Fruit fly (Drosophila melanogaster): ENCODE results near the gene Gnpnat.

Gene Gnpnat

DNA sequence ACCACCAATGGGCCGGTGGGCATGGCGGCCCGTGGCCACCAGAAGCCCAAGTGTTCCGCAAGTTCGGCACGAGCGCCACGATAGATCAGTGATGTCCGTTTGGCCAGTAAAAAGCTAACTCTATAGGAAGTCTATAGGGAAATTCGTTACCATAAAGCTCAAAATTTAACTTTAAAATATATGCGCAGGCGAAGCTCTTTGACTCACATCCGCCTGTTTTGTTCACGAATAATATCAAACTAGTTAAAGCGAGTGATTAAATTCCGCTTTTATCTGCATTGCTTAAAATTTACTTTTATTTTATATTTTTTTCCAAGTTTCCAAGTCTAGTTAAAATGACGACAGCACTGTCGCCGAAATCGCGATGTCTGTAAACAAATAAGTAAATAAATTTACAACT, 19.6 kb downstream of the Gnpnat start:
- TF ChIP-seq CG32121 (GFP tag; IDR thresholded peaks at IDR 0.05) (peak; percentile 37), CG13204 (GFP tag; optimal IDR thresholded peaks at IDR 0.05) (no peak), Ets98B (GFP tag; IDR thresholded peaks at IDR 0.05) (peak; percentile 38), Pif1B (GFP tag; optimal IDR thresholded peaks at IDR 0.05) (peak; percentile 47), CG9948 (tag; optimal IDR thresholded peaks at IDR 0.05) (peak; percentile 34), gl (tag; optimal IDR thresholded peaks at IDR 0.05) (no peak), D1 (tag; optimal IDR thresholded peaks at IDR 0.05) (peak; percentile 10), Pif1A (GFP tag; optimal IDR thresholded peaks at IDR 0.05) (no peak), fd96Ca (GFP tag; IDR thresholded peaks at IDR 0.05) (peak; percentile 72), CG10348 (GFP tag; IDR thresholded peaks at IDR 0.05) (no peak), Snoo (tag; optimal IDR thresholded peaks at IDR 0.05) (peak; percentile 5), EcR (GFP tag; optimal IDR thresholded peaks at IDR 0.05) (no peak), CG14655 (GFP tag; optimal IDR thresholded peaks at IDR 0.05) (peak; percentile 63), rn (GFP tag; IDR thresholded peaks at IDR 0.05) (no peak), CG8159 (tag; optimal IDR thresholded peaks at IDR 0.05) (peak; percentile 53), CG17806 (tag; optimal IDR thresholded peaks at IDR 0.05) (peak; percentile 42), CG12605 (GFP tag; IDR thresholded peaks at IDR 0.05) (no peak), CG8301 (tag; optimal IDR thresholded peaks at IDR 0.05) (peak; percentile 55), CG34367 (tag; optimal IDR thresholded peaks at IDR 0.05) (no peak), CG15710 (tag; optimal IDR thresholded peaks at IDR 0.05) (peak; percentile 38), CG4496 (GFP tag; IDR thresholded peaks at IDR 0.05) (peak; percentile 71)

DNA sequence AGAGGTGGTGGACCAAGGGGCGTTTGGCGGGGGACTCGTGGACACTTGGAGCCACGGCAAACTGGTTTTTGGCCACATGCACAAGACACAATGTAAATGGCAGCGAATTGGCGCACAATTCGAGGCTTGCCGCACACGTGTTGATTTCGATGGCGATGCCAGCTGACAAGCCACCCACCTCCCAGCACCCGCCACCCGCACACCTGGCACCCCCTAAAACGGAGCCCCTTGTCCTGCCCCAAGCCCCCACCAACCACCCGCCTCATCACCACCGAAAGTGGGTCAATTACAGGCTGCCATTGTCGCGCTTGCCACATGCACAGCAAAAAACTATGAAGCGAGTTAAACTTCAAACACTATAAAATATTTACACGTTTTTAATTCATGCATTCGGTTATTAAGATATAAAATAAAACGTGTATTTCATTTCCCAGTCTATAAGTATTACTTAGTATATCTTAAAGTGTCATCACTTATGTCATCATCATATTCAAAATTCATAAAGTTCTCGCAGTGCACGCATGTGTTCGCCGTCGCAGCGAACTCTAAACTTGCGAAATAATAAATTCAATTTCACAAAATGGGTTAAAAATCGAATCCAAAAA, 20.2 kb downstream of the Gnpnat start:
- TF ChIP-seq CG34367 (tag; optimal IDR thresholded peaks at IDR 0.05) (peak; percentile 18), EcR (GFP tag; optimal IDR thresholded peaks at IDR 0.05) (no peak), CG32121 (GFP tag; IDR thresholded peaks at IDR 0.05) (peak; percentile 83), fd96Ca (GFP tag; IDR thresholded peaks at IDR 0.05) (peak; percentile 61; the same call in 2 of the 3 replicates), Snoo (tag; optimal IDR thresholded peaks at IDR 0.05) (peak; percentile 35), CG12605 (GFP tag; IDR thresholded peaks at IDR 0.05) (peak; percentile 66), CG13204 (GFP tag; optimal IDR thresholded peaks at IDR 0.05) (no peak), D1 (tag; optimal IDR thresholded peaks at IDR 0.05) (no peak), CG4496 (GFP tag; IDR thresholded peaks at IDR 0.05) (peak; percentile 84), CG10348 (GFP tag; IDR thresholded peaks at IDR 0.05) (0 out of 2 replicates have a peak, but pooled peaks have one; percentile 41), rn (GFP tag; IDR thresholded peaks at IDR 0.05) (peak; percentile 58), CG8301 (tag; optimal IDR thresholded peaks at IDR 0.05) (peak; percentile 61), gl (tag; optimal IDR thresholded peaks at IDR 0.05) (no peak), CG15710 (tag; optimal IDR thresholded peaks at IDR 0.05) (peak; percentile 24), CG14655 (GFP tag; optimal IDR thresholded peaks at IDR 0.05) (peak; percentile 38), Ets98B (GFP tag; IDR thresholded peaks at IDR 0.05) (peak; percentile 80), Pif1A (GFP tag; optimal IDR thresholded peaks at IDR 0.05) (peak; percentile 60), CG17806 (tag; optimal IDR thresholded peaks at IDR 0.05) (peak; percentile 46), CG9948 (tag; optimal IDR thresholded peaks at IDR 0.05) (peak; percentile 50), Pif1B (GFP tag; optimal IDR thresholded peaks at IDR 0.05) (peak; percentile 19), CG8159 (tag; optimal IDR thresholded peaks at IDR 0.05) (peak; percentile 57)

dm6 chr3R:29758734-29759131, 20.7 kb downstream of the Gnpnat start:
- no peak for TF ChIP-seq CG10348 (GFP tag; IDR thresholded peaks at IDR 0.05)
- no peak for TF ChIP-seq Snoo (tag; optimal IDR thresholded peaks at IDR 0.05)
- no peak for TF ChIP-seq EcR (GFP tag; optimal IDR thresholded peaks at IDR 0.05)
- TF ChIP-seq rn (GFP tag; IDR thresholded peaks at IDR 0.05): no peak
- TF ChIP-seq CG14655 (GFP tag; optimal IDR thresholded peaks at IDR 0.05): no peak
- TF ChIP-seq CG15710 (tag; optimal IDR thresholded peaks at IDR 0.05): no peak
- TF ChIP-seq CG9948 (tag; optimal IDR thresholded peaks at IDR 0.05): no peak
- TF ChIP-seq CG13204 (GFP tag; optimal IDR thresholded peaks at IDR 0.05): no peak
- TF ChIP-seq gl (tag; optimal IDR thresholded peaks at IDR 0.05): no peak
- TF ChIP-seq Pif1B (GFP tag; optimal IDR thresholded peaks at IDR 0.05): no peak
- TF ChIP-seq CG4496 (GFP tag; IDR thresholded peaks at IDR 0.05): no peak
- no peak for TF ChIP-seq CG32121 (GFP tag; IDR thresholded peaks at IDR 0.05)
- TF ChIP-seq Pif1A (GFP tag; optimal IDR thresholded peaks at IDR 0.05): no peak
- TF ChIP-seq fd96Ca (GFP tag; IDR thresholded peaks at IDR 0.05): no peak
- TF ChIP-seq CG12605 (GFP tag; IDR thresholded peaks at IDR 0.05): no peak
- TF ChIP-seq D1 (tag; optimal IDR thresholded peaks at IDR 0.05): no peak
- TF ChIP-seq CG34367 (tag; optimal IDR thresholded peaks at IDR 0.05): no peak
- no peak for TF ChIP-seq CG17806 (tag; optimal IDR thresholded peaks at IDR 0.05)
- TF ChIP-seq CG8159 (tag; optimal IDR thresholded peaks at IDR 0.05): no peak

- TF ChIP-seq CG15710 (tag; optimal IDR thresholded peaks at IDR 0.05) (peak; percentile 20), CG34367 (tag; optimal IDR thresholded peaks at IDR 0.05) (peak; percentile 3), gl (tag; optimal IDR thresholded peaks at IDR 0.05) (no peak), CG8159 (tag; optimal IDR thresholded peaks at IDR 0.05) (peak; percentile 24), CG32121 (GFP tag; IDR thresholded peaks at IDR 0.05) (no peak), CG17806 (tag; optimal IDR thresholded peaks at IDR 0.05) (no peak), CG8301 (tag; optimal IDR thresholded peaks at IDR 0.05) (no peak)
Measured at dm6 chr3R:29760042-29760441, 22.0 kb downstream of the Gnpnat start.

DNA sequence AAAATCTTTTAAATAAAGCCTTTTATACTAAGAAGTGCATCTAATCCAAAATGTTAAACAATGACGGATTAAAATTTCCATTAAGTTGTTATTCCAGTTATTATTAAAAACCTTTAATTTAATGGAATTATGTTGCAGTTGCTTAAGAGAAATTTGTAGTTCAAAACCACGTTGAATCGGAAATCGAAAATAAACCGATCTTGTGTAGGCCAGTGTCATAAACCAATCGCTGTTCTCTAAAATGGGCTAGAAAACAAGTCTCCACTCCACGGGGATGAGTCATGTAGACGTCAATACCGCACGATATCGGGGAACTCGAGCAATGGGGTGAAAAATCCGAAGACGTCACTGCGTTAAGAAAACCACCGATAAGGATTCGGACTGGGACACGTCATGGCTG, 23.5 kb downstream of the Gnpnat start:
- TF ChIP-seq CG9948 (tag; optimal IDR thresholded peaks at IDR 0.05): no peak
- TF ChIP-seq Ets98B (GFP tag; IDR thresholded peaks at IDR 0.05): no peak
- TF ChIP-seq CG15710 (tag; optimal IDR thresholded peaks at IDR 0.05): peak; percentile 22
- no peak for TF ChIP-seq CG17806 (tag; optimal IDR thresholded peaks at IDR 0.05)
- peak; percentile 35 for TF ChIP-seq CG8159 (tag; optimal IDR thresholded peaks at IDR 0.05)

- TF ChIP-seq CG15710 (tag; optimal IDR thresholded peaks at IDR 0.05): peak; percentile 50
- TF ChIP-seq Ets98B (GFP tag; IDR thresholded peaks at IDR 0.05): no peak
- TF ChIP-seq CG12605 (GFP tag; IDR thresholded peaks at IDR 0.05): no peak
- peak; percentile 71 for TF ChIP-seq Snoo (tag; optimal IDR thresholded peaks at IDR 0.05)
- no peak for TF ChIP-seq CG13204 (GFP tag; optimal IDR thresholded peaks at IDR 0.05)
- peak; percentile 34 for TF ChIP-seq CG14655 (GFP tag; optimal IDR thresholded peaks at IDR 0.05)
- peak; percentile 12 for TF ChIP-seq CG34367 (tag; optimal IDR thresholded peaks at IDR 0.05)
- TF ChIP-seq CG4496 (GFP tag; IDR thresholded peaks at IDR 0.05): peak; percentile 29; the same call in 1 of the 3 replicates
- TF ChIP-seq Pif1B (GFP tag; optimal IDR thresholded peaks at IDR 0.05): peak; percentile 2
- peak; percentile 14 for TF ChIP-seq CG8301 (tag; optimal IDR thresholded peaks at IDR 0.05)
- TF ChIP-seq fd96Ca (GFP tag; IDR thresholded peaks at IDR 0.05): 0 out of 3 replicates have a peak, but pooled peaks have one; percentile 31
- TF ChIP-seq CG9948 (tag; optimal IDR thresholded peaks at IDR 0.05): peak; percentile 3
- no peak for TF ChIP-seq rn (GFP tag; IDR thresholded peaks at IDR 0.05)
- no peak for TF ChIP-seq EcR (GFP tag; optimal IDR thresholded peaks at IDR 0.05)
- TF ChIP-seq D1 (tag; optimal IDR thresholded peaks at IDR 0.05): no peak
- TF ChIP-seq Pif1A (GFP tag; optimal IDR thresholded peaks at IDR 0.05): peak; percentile 31
- no peak for TF ChIP-seq CG32121 (GFP tag; IDR thresholded peaks at IDR 0.05)
- peak; percentile 59 for TF ChIP-seq CG8159 (tag; optimal IDR thresholded peaks at IDR 0.05)
- TF ChIP-seq CG10348 (GFP tag; IDR thresholded peaks at IDR 0.05): no peak
- no peak for TF ChIP-seq gl (tag; optimal IDR thresholded peaks at IDR 0.05)
- peak; percentile 12 for TF ChIP-seq CG17806 (tag; optimal IDR thresholded peaks at IDR 0.05)
Measured at dm6 chr3R:29762297-29762696, 24.2 kb downstream of the Gnpnat start.
